Fruit fly (Drosophila melanogaster) whole organism, pupa: ENCODE data around the gene vret.

Experiments used
- CG12605 ChIP-seq: fragments of 200-800 bp; sonication (Bioruptor generic); IDR thresholded peaks from 2 replicates; pipeline ENCODE4 v1.3.6; 2022; ENCODE audit warnings: missing biosample characterization, missing genetic modification characterization
- CG13204 ChIP-seq: fragments of 200-800 bp; sonication (Bioruptor generic); optimal IDR thresholded peaks from 2 replicates; lab custom pipeline; 2018; ENCODE audit warnings: missing biosample characterization, mild to moderate bottlenecking, missing genetic modification characterization, moderate library complexity
- CG14655 ChIP-seq: fragments of 200-800 bp; sonication (Bioruptor generic); optimal IDR thresholded peaks from 3 replicates; lab custom pipeline; 2017; ENCODE audit warnings: mild to moderate bottlenecking, missing biosample characterization, missing genetic modification reagents, missing genetic modification characterization
- CG8301 ChIP-seq: fragments of 200-800 bp; sonication (Bioruptor generic); optimal IDR thresholded peaks from 2 replicates; lab custom pipeline; 2018; ENCODE audit warnings: missing biosample characterization, mild to moderate bottlenecking, missing genetic modification characterization
- EcR ChIP-seq: fragments of 200-800 bp; sonication (Bioruptor generic); optimal IDR thresholded peaks from 3 replicates; lab custom pipeline; 2019; ENCODE audit warnings: missing biosample characterization, missing genetic modification characterization, mild to moderate bottlenecking, moderate library complexity, missing genetic modification reagents
- Ets98B ChIP-seq: fragments of 200-800 bp; sonication (Bioruptor generic); IDR thresholded peaks from 2 replicates; pipeline ENCODE4 v1.3.6; 2022; ENCODE audit warnings: missing biosample characterization, missing genetic modification characterization

dm6 chr3R:22753895-22754774 lies 8.8 kb upstream of the vret start:
- TF ChIP-seq EcR (GFP tag; lab: Kevin White, UChicago) (no peak), Ets98B (GFP tag; lab: Robert Waterston, UW) (peak; percentile 65), CG8301 (peak; percentile 37), CG13204 (GFP tag; lab: Kevin White, UChicago) (peak; percentile 92), CG14655 (GFP tag; lab: Kevin White, UChicago) (peak; percentile 58), CG12605 (GFP tag; lab: Robert Waterston, UW) (peak; percentile 40)
